Worm (Caenorhabditis elegans) whole organism, L3 larva: Measurements from ENCODE around the gene clec-76.

ENCODE experiments used
- ama-1 ChIP-seq: fragments of 150-350 bp; optimal IDR thresholded peaks from 2 replicates; lab custom pipeline; 2018
- ceh-82 ChIP-seq: fragments of 150-350 bp; optimal IDR thresholded peaks from 2 replicates; lab custom pipeline; 2014; ENCODE audit warnings: missing biosample characterization, missing genetic modification characterization
- egl-5 ChIP-seq: fragments of 150-350 bp; optimal IDR thresholded peaks from 2 replicates; lab custom pipeline; 2017; ENCODE audit warnings: missing biosample characterization, missing genetic modification reagents, missing genetic modification characterization, inconsistent platforms
- fos-1 ChIP-seq: fragments of 150-350 bp; optimal IDR thresholded peaks from 2 replicates; lab custom pipeline; 2014; ENCODE audit warnings: missing biosample characterization, missing genetic modification characterization
- mdl-1 ChIP-seq: fragments of 150-350 bp; optimal IDR thresholded peaks from 2 replicates; lab custom pipeline; 2014; ENCODE audit warnings: missing biosample characterization, missing genetic modification characterization
- nfya-1 ChIP-seq: sonication (generic microtip); optimal IDR thresholded peaks from 2 replicates; lab custom pipeline; 2017; ENCODE audit warnings: missing genetic modification characterization, mild to moderate bottlenecking, missing compliant biosample characterization, antibody characterized with exemption, moderate library complexity; ENCODE audit not compliant: insufficient read depth
- nhr-237 ChIP-seq: fragments of 150-350 bp; optimal IDR thresholded peaks from 2 replicates; lab custom pipeline; 2014; ENCODE audit warnings: missing biosample characterization, missing genetic modification characterization
- nhr-25 ChIP-seq: sonication (generic microtip); optimal IDR thresholded peaks from 2 replicates; lab custom pipeline; 2017; ENCODE audit warnings: missing biosample characterization, missing genetic modification characterization
- nhr-76 ChIP-seq: fragments of 150-350 bp; sonication (generic microtip); optimal IDR thresholded peaks from 5 replicates; lab custom pipeline; 2014; ENCODE audit warnings: missing biosample characterization, missing genetic modification characterization
- nhr-77 ChIP-seq: fragments of 150-350 bp; optimal IDR thresholded peaks from 2 replicates; lab custom pipeline; 2014; ENCODE audit warnings: missing biosample characterization, missing genetic modification characterization
- snpc-4 ChIP-seq: fragments of 150-350 bp; optimal IDR thresholded peaks from 2 replicates; lab custom pipeline; 2014; ENCODE audit warnings: missing biosample characterization, missing genetic modification characterization
- unc-62 ChIP-seq: fragments of 150-350 bp; sonication (generic microtip); optimal IDR thresholded peaks from 4 replicates; lab custom pipeline; 2014; ENCODE audit warnings: missing biosample characterization, missing genetic modification reagents, missing genetic modification characterization
- ztf-11 ChIP-seq: fragments of 150-350 bp; optimal IDR thresholded peaks from 2 replicates; lab custom pipeline; 2014; ENCODE audit warnings: missing biosample characterization, missing genetic modification characterization

DNA sequence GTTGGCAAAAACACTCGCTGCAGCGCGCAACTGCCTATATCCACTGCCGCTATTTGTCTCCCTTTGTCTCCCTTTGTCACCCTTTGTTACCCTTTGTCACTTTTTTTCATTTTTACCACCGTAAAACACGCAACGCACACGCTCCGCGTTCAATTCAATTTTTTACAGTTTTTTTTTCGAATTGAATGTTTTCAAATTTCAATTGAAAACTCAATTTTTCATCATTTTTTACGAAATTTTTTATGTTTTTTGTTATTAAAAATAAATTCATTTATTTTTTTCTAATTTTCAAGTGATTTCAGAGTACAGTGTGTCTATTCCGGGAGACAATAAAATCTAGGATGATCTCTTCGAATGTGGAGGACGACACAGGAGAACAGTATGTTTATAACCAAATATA lies 22.0 kb upstream of the clec-76 start, which contains the start of gene Y46C8AL.11:
- TF ChIP-seq ztf-11 (tag; lab: Kevin White, UChicago) (no peak), ama-1 (lab: Kevin White, UChicago) (no peak), unc-62 (GFP tag; lab: Kevin White, UChicago) (no peak), snpc-4 (tag; lab: Kevin White, UChicago) (no peak), fos-1 (no peak), ceh-82 (tag; lab: Kevin White, UChicago) (no peak), nhr-25 (tag; lab: Kevin White, UChicago) (no peak), egl-5 (tag; lab: Kevin White, UChicago) (no peak), nfya-1 (tag; lab: Kevin White, UChicago) (no peak), nhr-237 (tag; lab: Kevin White, UChicago) (no peak), nhr-77 (tag; lab: Kevin White, UChicago) (no peak), nhr-76 (tag; lab: Kevin White, UChicago) (no peak), mdl-1 (tag; lab: Kevin White, UChicago) (no peak)
